Worm (Caenorhabditis elegans) whole organism, L2 larva: Measurements from ENCODE around the gene nac-3.

Source experiments
- C34F6.9 ChIP-seq: fragments of 150-350 bp; optimal IDR thresholded peaks from 2 replicates; lab custom pipeline; 2014; ENCODE audit warnings: missing biosample characterization, missing genetic modification characterization
- F13H6.1 ChIP-seq: sonication (generic microtip); optimal IDR thresholded peaks from 2 replicates; lab custom pipeline; 2016; ENCODE audit warnings: missing genetic modification characterization, missing compliant biosample characterization
- R02D3.7 ChIP-seq: fragments of 150-350 bp; optimal IDR thresholded peaks from 2 replicates; lab custom pipeline; 2014; ENCODE audit warnings: missing biosample characterization, missing genetic modification characterization
- Y55F3AM.14 ChIP-seq: fragments of 200-800 bp; sonication (Bioruptor generic); optimal IDR thresholded peaks from 2 replicates; lab custom pipeline; 2018; ENCODE audit warnings: mild to moderate bottlenecking, missing genetic modification characterization, missing compliant biosample characterization
- aly-2 ChIP-seq: fragments of 150-350 bp; optimal IDR thresholded peaks from 2 replicates; lab custom pipeline; 2014; ENCODE audit warnings: missing biosample characterization, missing genetic modification characterization
- blmp-1 ChIP-seq: sonication (generic microtip); optimal IDR thresholded peaks from 2 replicates; lab custom pipeline; 2017; ENCODE audit warnings: missing genetic modification characterization, mild to moderate bottlenecking, missing compliant biosample characterization, antibody characterized with exemption, moderate library complexity; ENCODE audit not compliant: insufficient read depth
- ceh-16 ChIP-seq: fragments of 150-350 bp; optimal IDR thresholded peaks from 2 replicates; lab custom pipeline; 2014; ENCODE audit warnings: missing biosample characterization, missing genetic modification characterization
- ceh-82 ChIP-seq: fragments of 150-350 bp; optimal IDR thresholded peaks from 2 replicates; lab custom pipeline; 2014; ENCODE audit warnings: missing biosample characterization, missing genetic modification characterization
- egl-27 ChIP-seq: sonication (generic microtip); optimal IDR thresholded peaks from 3 replicates; lab custom pipeline; 2017; ENCODE audit warnings: missing biosample characterization, missing genetic modification reagents, missing genetic modification characterization
- fos-1 ChIP-seq: fragments of 150-350 bp; optimal IDR thresholded peaks from 2 replicates; lab custom pipeline; 2014; ENCODE audit warnings: missing biosample characterization, missing genetic modification characterization
- gmeb-1 ChIP-seq: fragments of 150-350 bp; optimal IDR thresholded peaks from 2 replicates; lab custom pipeline; 2014; ENCODE audit warnings: missing biosample characterization, missing genetic modification characterization
- lin-13 ChIP-seq: fragments of 150-350 bp; optimal IDR thresholded peaks from 2 replicates; lab custom pipeline; 2014; ENCODE audit warnings: missing biosample characterization, missing genetic modification reagents, missing genetic modification characterization
- lin-39 ChIP-seq: fragments of 150-350 bp; optimal IDR thresholded peaks from 2 replicates; lab custom pipeline; 2014; ENCODE audit warnings: missing biosample characterization, missing genetic modification reagents, missing genetic modification characterization
- lsy-2 ChIP-seq, 2 experiments: fragments of 150-350 bp in 1 of 2; sonication (generic microtip) in 1 of 2; optimal IDR thresholded peaks; 2 replicates each; lab custom pipeline; 2014 to 2017; ENCODE audit warnings: missing biosample characterization in 2 of 2, missing genetic modification characterization in 2 of 2
- mab-5 ChIP-seq: fragments of 150-350 bp; optimal IDR thresholded peaks from 2 replicates; lab custom pipeline; 2014; ENCODE audit warnings: missing biosample characterization, missing genetic modification characterization
- mbf-1 ChIP-seq: sonication (generic microtip); optimal IDR thresholded peaks from 2 replicates; lab custom pipeline; 2017; ENCODE audit warnings: missing biosample characterization, missing genetic modification characterization
- mdl-1 ChIP-seq, 2 experiments: fragments of 150-350 bp in 1 of 2; sonication (generic microtip) in 1 of 2; optimal IDR thresholded peaks; 2 replicates each; lab custom pipeline; 2017; ENCODE audit warnings: missing biosample characterization in 2 of 2, missing genetic modification characterization in 2 of 2
- nhr-12 ChIP-seq: fragments of 150-350 bp; optimal IDR thresholded peaks from 2 replicates; lab custom pipeline; 2014; ENCODE audit warnings: missing biosample characterization, missing genetic modification characterization
- nhr-129 ChIP-seq: fragments of 150-350 bp; optimal IDR thresholded peaks from 2 replicates; lab custom pipeline; 2014; ENCODE audit warnings: missing biosample characterization, missing genetic modification characterization
- nhr-21 ChIP-seq: fragments of 150-350 bp; optimal IDR thresholded peaks from 2 replicates; lab custom pipeline; 2014; ENCODE audit warnings: missing biosample characterization, missing genetic modification characterization
- nhr-23 ChIP-seq: fragments of 150-350 bp; optimal IDR thresholded peaks from 2 replicates; lab custom pipeline; 2014; ENCODE audit warnings: missing biosample characterization, missing genetic modification reagents, missing genetic modification characterization
- nhr-237 ChIP-seq: fragments of 150-350 bp; optimal IDR thresholded peaks from 2 replicates; lab custom pipeline; 2014; ENCODE audit warnings: missing biosample characterization, missing genetic modification characterization
- nhr-25 ChIP-seq: fragments of 150-350 bp; sonication (generic microtip); optimal IDR thresholded peaks from 3 replicates; lab custom pipeline; 2014; ENCODE audit warnings: missing biosample characterization, missing genetic modification characterization
- nhr-77 ChIP-seq: fragments of 150-350 bp; optimal IDR thresholded peaks from 2 replicates; lab custom pipeline; 2014; ENCODE audit warnings: missing biosample characterization, missing genetic modification characterization
- peb-1 ChIP-seq: fragments of 150-350 bp; optimal IDR thresholded peaks from 2 replicates; lab custom pipeline; 2014; ENCODE audit warnings: missing biosample characterization, missing genetic modification characterization
- skn-1 ChIP-seq: sonication (generic microtip); optimal IDR thresholded peaks from 2 replicates; lab custom pipeline; 2017; ENCODE audit warnings: missing biosample characterization, missing genetic modification characterization
- sma-3 ChIP-seq: sonication (generic microtip); optimal IDR thresholded peaks from 2 replicates; lab custom pipeline; 2016; ENCODE audit warnings: missing genetic modification reagents, missing genetic modification characterization, missing compliant biosample characterization
- sma-9 ChIP-seq, 2 experiments: fragments of 150-350 bp in 1 of 2; sonication (generic microtip) in 1 of 2; optimal IDR thresholded peaks; 2 replicates each; lab custom pipeline; 2014 to 2016; ENCODE audit warnings: missing genetic modification characterization in 2 of 2, mild to moderate bottlenecking in 1 of 2, missing biosample characterization in 1 of 2, missing compliant biosample characterization in 1 of 2, missing genetic modification reagents in 1 of 2, moderate library complexity in 1 of 2
- unc-39 ChIP-seq: fragments of 150-350 bp; optimal IDR thresholded peaks from 2 replicates; lab custom pipeline; 2014; ENCODE audit warnings: missing biosample characterization, missing genetic modification characterization
- unc-55 ChIP-seq: fragments of 150-350 bp; sonication (generic microtip); optimal IDR thresholded peaks from 3 replicates; lab custom pipeline; 2014; ENCODE audit warnings: missing biosample characterization, missing genetic modification reagents, missing genetic modification characterization
- zag-1 ChIP-seq: fragments of 150-350 bp; optimal IDR thresholded peaks from 2 replicates; lab custom pipeline; 2014; ENCODE audit warnings: missing biosample characterization, missing genetic modification characterization
- ztf-11 ChIP-seq: sonication (generic microtip); optimal IDR thresholded peaks from 2 replicates; lab custom pipeline; 2017; ENCODE audit warnings: missing biosample characterization, missing genetic modification characterization

nac-3 gene

DNA sequence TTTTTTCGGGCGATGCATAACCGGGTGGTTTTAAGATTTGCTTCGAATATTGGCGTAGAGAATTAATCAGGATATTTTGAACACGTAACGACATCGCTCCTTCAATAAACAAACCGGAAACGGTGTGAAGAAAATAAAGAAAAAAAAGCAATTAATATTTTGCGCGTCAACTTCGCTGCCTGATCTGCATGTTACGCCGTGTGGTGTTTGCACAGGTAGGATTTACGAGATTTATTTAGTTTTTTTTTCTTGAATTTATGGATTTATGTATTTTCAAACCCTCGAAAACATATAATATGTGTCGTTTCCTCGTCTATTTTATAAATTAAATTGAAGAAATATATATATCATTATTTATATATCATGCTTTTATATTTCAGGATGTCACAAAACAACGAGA lies 37.9 kb upstream of the nac-3 start, which contains the start of the genes ZK1128.1 and mett-10:
Gene ZK1128.1 (minus strand): TSS at position 99 of the 400 bp plus-strand sequence.
Gene mett-10 (plus strand): TSS at position 375 of the 400 bp plus-strand sequence.
- TF ChIP-seq peb-1 (tag; lab: Kevin White, UChicago) (no peak), lin-13 (no peak), lsy-2 (tag; optimal IDR thresholded peaks at IDR 0.05; lab: Kevin White, UChicago) (peak in 1 of 2 experiments; percentile 58), unc-55 (peak; percentile 54), gmeb-1 (tag; lab: Kevin White, UChicago) (peak; percentile 60), R02D3.7 (peak; percentile 66), C34F6.9 (tag; lab: Kevin White, UChicago) (peak; percentile 48), zag-1 (tag; lab: Kevin White, UChicago) (no peak)
- TF ChIP-seq, all 48 proteins: peak for 5

- no peak for TF ChIP-seq mdl-1 (tag; optimal IDR thresholded peaks at IDR 0.05; lab: Kevin White, UChicago)
These were observed 33.8 kb upstream of the nac-3 start, which contains the start of gene ZK1128.3 for ce11 chrIII:10118818-10119217. Gene ZK1128.3 (minus strand): TSS chrIII:10118918.

DNA sequence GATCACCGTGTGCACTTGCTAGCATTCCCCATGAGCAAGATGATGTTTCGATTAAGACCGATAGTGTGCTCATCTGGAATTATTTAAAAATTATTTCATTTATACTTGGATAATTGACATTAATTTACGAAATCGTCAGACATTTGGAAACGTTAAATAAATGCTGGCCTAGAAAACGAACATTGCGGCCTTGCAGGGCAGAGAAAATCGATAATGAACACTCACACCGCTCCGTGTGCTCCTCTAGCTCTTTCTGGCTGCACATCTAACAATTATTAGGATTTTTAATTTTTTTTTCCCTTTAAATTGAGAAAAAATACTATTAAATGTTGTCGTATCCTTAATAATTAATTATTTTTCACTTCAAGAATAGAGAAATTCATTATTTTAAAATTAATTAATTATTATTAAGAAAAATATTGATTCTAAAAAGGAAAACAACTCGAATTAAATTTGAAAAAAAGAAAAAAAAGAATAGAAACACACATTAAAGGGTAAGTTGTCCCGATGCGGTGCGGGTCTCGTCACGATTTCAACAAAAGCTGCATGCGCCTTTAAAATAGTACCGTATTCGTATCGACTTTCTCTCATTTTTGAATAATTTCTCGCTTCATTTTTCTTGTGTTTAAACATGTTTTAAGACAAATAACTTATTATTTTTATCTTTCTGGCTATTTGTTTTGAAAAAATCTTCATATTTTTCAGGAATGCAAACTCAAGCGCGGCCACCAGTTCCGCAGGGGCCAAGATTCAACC lies 32.3 kb upstream of the nac-3 start, which contains the start of the genes gtf-2H3 and ham-3:
Gene gtf-2H3 (minus strand): TSS at position 73 of the 756 bp plus-strand sequence.
Gene ham-3 (plus strand): TSS at position 706 of the 756 bp plus-strand sequence.
- TF ChIP-seq unc-39 (tag; lab: Kevin White, UChicago) (no peak), ztf-11 (tag; lab: Kevin White, UChicago) (no peak), nhr-21 (tag; lab: Kevin White, UChicago) (no peak), Y55F3AM.14 (GFP tag; lab: Kevin White, UChicago) (no peak), C34F6.9 (tag; lab: Kevin White, UChicago) (peak; percentile 40), mbf-1 (tag; lab: Kevin White, UChicago) (no peak), unc-55 (peak; percentile 34), lsy-2 (tag; optimal IDR thresholded peaks at IDR 0.05; lab: Kevin White, UChicago) (peak in 1 of 2 experiments; percentile 13)

- TF ChIP-seq lsy-2 (tag; optimal IDR thresholded peaks at IDR 0.05; lab: Kevin White, UChicago) (peak; percentile 50 to 59), unc-55 (peak; percentile 44), F13H6.1 (peak; percentile 49), skn-1 (no peak), nhr-77 (no peak), sma-3 (GFP tag; lab: Kevin White, UChicago) (peak; percentile 1), C34F6.9 (tag; lab: Kevin White, UChicago) (peak; percentile 55), ceh-16 (tag; lab: Kevin White, UChicago) (no peak), nhr-129 (peak; percentile 14), Y55F3AM.14 (GFP tag; lab: Kevin White, UChicago) (no peak), sma-9 (GFP tag; optimal IDR thresholded peaks at IDR 0.05; lab: Kevin White, UChicago) (peak; percentile 23), sma-9 (tag; optimal IDR thresholded peaks at IDR 0.05; lab: Kevin White, UChicago) (no peak), lin-13 (peak; percentile 53), zag-1 (tag; lab: Kevin White, UChicago) (peak; percentile 1)
- TF ChIP-seq, all 48 proteins: peak for 9
These were observed 28.9 kb upstream of the nac-3 start, which contains the start of gene ttll-4 for ce11 chrIII:10123586-10124233. Gene ttll-4 (plus strand): TSS chrIII:10124183.

- TF ChIP-seq nhr-129, result peak; percentile 19
- TF ChIP-seq unc-55, result peak; percentile 26
- no peak for TF ChIP-seq nhr-25 (tag; lab: Kevin White, UChicago)
- TF ChIP-seq sma-9 (GFP tag; optimal IDR thresholded peaks at IDR 0.05; lab: Kevin White, UChicago), result peak; percentile 35
- TF ChIP-seq sma-9 (tag; optimal IDR thresholded peaks at IDR 0.05; lab: Kevin White, UChicago), result no peak
- peak in 1 of 2 experiments; percentile 34 for TF ChIP-seq lsy-2 (tag; optimal IDR thresholded peaks at IDR 0.05; lab: Kevin White, UChicago)
- TF ChIP-seq nhr-23 (tag; lab: Kevin White, UChicago), result no peak
These were observed 26.2 kb upstream of the nac-3 start for ce11 chrIII:10126375-10126774.

DNA sequence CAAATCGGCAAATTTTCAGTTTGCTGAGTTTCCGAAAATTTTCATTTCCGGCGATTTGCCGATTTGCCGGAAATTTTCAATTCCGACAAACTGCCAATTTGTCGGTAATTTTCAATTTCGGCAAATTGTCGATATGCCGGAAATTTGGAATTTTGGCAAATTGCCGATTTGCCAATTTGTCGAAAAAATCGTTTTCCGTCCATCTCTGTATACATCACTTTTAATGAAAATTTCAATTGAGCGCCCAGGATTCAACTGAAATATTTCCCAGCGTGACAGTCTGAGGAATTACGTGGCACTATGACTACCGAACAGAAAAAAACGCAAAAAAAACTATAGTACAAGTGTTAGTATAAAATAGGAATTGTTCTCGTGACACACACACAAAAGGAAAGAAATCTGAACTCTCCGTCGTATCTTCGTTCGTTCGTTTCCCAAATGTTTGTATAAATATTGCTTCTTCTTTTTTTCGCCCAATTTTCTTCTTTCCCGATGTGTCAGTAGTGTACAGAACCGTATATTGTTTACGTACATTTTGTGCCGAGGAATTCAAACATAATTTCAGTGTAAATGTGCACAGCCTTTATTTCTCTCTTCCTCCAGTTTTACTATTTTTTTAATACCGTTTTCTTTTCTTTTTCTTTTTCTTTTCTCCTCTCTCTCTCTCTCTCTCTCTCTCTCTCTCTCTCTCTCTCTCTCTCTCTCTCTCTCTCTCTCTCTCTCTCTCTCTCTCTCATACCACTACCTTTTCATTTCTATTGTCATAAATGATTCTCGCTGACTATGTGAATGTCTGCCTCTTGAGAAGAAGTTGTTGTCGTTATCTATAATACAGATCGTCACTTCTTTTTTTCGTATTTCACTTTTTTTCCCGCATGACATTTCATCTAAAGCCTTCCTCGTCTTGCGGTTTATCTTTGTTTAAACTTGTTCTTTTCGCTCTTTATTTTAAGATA lies 19.8 kb upstream of the nac-3 start:
- TF ChIP-seq blmp-1 (tag; lab: Kevin White, UChicago), result peak; percentile 45
- no peak for TF ChIP-seq zag-1 (tag; lab: Kevin White, UChicago)
- TF ChIP-seq aly-2 (tag; lab: Kevin White, UChicago), result no peak
- peak; percentile 42 for TF ChIP-seq nhr-25 (tag; lab: Kevin White, UChicago)
- TF ChIP-seq nhr-21 (tag; lab: Kevin White, UChicago), result no peak
- TF ChIP-seq egl-27 (tag; lab: Kevin White, UChicago), result peak; percentile 7
- peak; percentile 46 for TF ChIP-seq fos-1 (tag; lab: Kevin White, UChicago)
- no peak for TF ChIP-seq nhr-237
- TF ChIP-seq lsy-2 (tag; optimal IDR thresholded peaks at IDR 0.05; lab: Kevin White, UChicago), result peak in 1 of 2 experiments; percentile 25
- no peak for TF ChIP-seq ceh-82 (tag; lab: Kevin White, UChicago)
- no peak for TF ChIP-seq nhr-12 (tag; lab: Kevin White, UChicago)
- TF ChIP-seq sma-9 (GFP tag; optimal IDR thresholded peaks at IDR 0.05; lab: Kevin White, UChicago), result no peak
- TF ChIP-seq sma-9 (tag; optimal IDR thresholded peaks at IDR 0.05; lab: Kevin White, UChicago), result no peak
- no peak for TF ChIP-seq lin-13
- no peak for TF ChIP-seq R02D3.7
- no peak for TF ChIP-seq nhr-77
- no peak for TF ChIP-seq C34F6.9 (tag; lab: Kevin White, UChicago)
- TF ChIP-seq skn-1, result no peak
- no peak for TF ChIP-seq sma-3 (GFP tag; lab: Kevin White, UChicago)
- TF ChIP-seq peb-1 (tag; lab: Kevin White, UChicago), result no peak
- no peak for TF ChIP-seq lin-39 (tag; lab: Kevin White, UChicago)
- no peak for TF ChIP-seq mab-5 (tag; lab: Kevin White, UChicago)
- TF ChIP-seq unc-55, result no peak
